Worm (Caenorhabditis elegans): ENCODE results near the gene F39B3.7.
A peak's percentile ranks its signal among the peaks of the same experiment; 100 is the strongest.
"Not testable (repeated sequence)": the region's sequence is repeated elsewhere in the genome, so short reads cannot be mapped to it uniquely, and the experiment has no call there.

F39B3.7 gene

DNA sequence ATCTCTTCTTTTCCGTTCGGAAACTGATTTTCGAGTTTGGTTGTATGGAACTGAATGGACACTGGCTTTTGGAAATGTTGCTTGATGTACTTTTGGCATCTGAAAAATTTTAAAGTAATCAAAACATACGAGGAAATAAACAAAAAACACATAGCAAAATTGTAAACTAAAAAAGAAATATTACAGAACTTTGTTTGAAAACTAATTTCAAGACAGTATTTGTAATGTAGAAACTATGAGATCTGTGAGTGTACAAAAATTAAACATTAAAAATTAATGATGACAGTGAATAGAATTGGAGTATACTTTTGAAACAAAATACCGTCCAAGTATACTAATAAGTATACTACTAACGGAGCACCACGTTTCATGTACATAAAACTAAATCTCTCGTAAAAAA is 18.7 kb downstream of the F39B3.7 start, which contains the start of gene hlh-29:
Gene hlh-29 (minus strand): TSS at position 101 of the 400 bp plus-strand sequence.
- not testable (repeated sequence) for TF ChIP-seq nhr-90 (tag; optimal IDR thresholded peaks at IDR 0.05); ceh-58 (GFP tag; IDR thresholded peaks at IDR 0.05); chd-7 (tag; optimal IDR thresholded peaks at IDR 0.05)

DNA sequence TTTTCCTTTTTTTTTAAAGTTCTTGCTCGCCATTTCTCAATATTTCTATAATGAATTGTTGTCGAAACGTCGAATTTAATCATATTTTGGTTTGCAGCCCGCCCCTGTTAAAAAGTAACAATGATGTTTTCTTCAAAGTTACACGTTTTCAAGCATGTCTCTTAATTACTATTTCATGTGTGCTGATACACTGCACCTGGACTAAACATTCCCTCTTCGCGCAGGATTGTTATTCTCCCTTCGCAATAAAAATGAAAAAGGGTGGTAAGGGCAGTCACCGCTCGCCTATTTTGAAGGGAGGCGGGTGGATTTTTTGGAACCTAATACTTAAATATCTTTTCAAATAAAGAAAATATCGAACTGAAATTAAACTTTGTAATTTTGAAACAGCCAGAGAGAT is 21.8 kb downstream of the F39B3.7 start:
- 0 out of 2 replicates have a peak, but pooled peaks have one; percentile 24 for TF ChIP-seq B0336.3 (GFP tag; IDR thresholded peaks at IDR 0.05)
- TF ChIP-seq ekl-4 (GFP tag; IDR thresholded peaks at IDR 0.05), result 0 out of 2 replicates have a peak, but pooled peaks have one; percentile 32
- TF ChIP-seq Y56A3A.18 (GFP tag; IDR thresholded peaks at IDR 0.05), result peak; percentile 87
- 0 out of 2 replicates have a peak, but pooled peaks have one; percentile 36 for TF ChIP-seq rcor-1 (GFP tag; IDR thresholded peaks at IDR 0.05)
- TF ChIP-seq tbp1 (GFP tag; optimal IDR thresholded peaks at IDR 0.05), result peak; percentile 36
- TF ChIP-seq aptf-3 (GFP tag; IDR thresholded peaks at IDR 0.05), result no peak
- TF ChIP-seq C06A6.2 (GFP tag; conservative IDR thresholded peaks at IDR 0.05), result 0 out of 2 replicates have a peak, but pooled peaks have one; percentile 29
- TF ChIP-seq lin-35 (GFP tag; optimal IDR thresholded peaks at IDR 0.05), result peak in 1 of 3 experiments; percentile 57
- 0 out of 2 replicates have a peak, but pooled peaks have one; percentile 37 for TF ChIP-seq lag-1 (GFP tag; IDR thresholded peaks at IDR 0.05)
- 0 out of 2 replicates have a peak, but pooled peaks have one; percentile 29 for TF ChIP-seq pbrm-1 (GFP tag; IDR thresholded peaks at IDR 0.05)
- peak; percentile 92 for TF ChIP-seq dox-1 (GFP tag; IDR thresholded peaks at IDR 0.05)
- TF ChIP-seq akir-1 (GFP tag; optimal IDR thresholded peaks at IDR 0.05), result peak; percentile 7
- TF ChIP-seq snpc-4 (GFP tag; optimal IDR thresholded peaks at IDR 0.05), result no peak
- peak in 2 of 4 experiments; percentile 15 to 18 for TF ChIP-seq snpc-4 (tag; optimal IDR thresholded peaks at IDR 0.05)
- no peak for TF ChIP-seq sdz-38 (tag; optimal IDR thresholded peaks at IDR 0.05)
- peak; percentile 51; the same call in 1 of the 2 replicates for TF ChIP-seq mcd-1 (GFP tag; IDR thresholded peaks at IDR 0.05)
- peak; percentile 54 for TF ChIP-seq ZK185.1 (tag; optimal IDR thresholded peaks at IDR 0.05; ENCODE audit: poor library complexity, severe bottlenecking)
- TF ChIP-seq attf-5 (GFP tag; optimal IDR thresholded peaks at IDR 0.05), result no peak
- peak; percentile 87 for TF ChIP-seq K11D2.4 (GFP tag; IDR thresholded peaks at IDR 0.05)
- TF ChIP-seq ceh-27 (GFP tag; optimal IDR thresholded peaks at IDR 0.05), result peak; percentile 17
- peak; percentile 57 for TF ChIP-seq hmg-1.2 (GFP tag; IDR thresholded peaks at IDR 0.05)
- no peak for TF ChIP-seq hsf-1 (GFP tag; IDR thresholded peaks at IDR 0.05)
- 0 out of 2 replicates have a peak, but pooled peaks have one; percentile 22 for TF ChIP-seq Y53G8AR.9 (GFP tag; conservative IDR thresholded peaks at IDR 0.05)
- TF ChIP-seq nhr-80 (tag; optimal IDR thresholded peaks at IDR 0.05), result peak; percentile 39
- peak; percentile 32 for TF ChIP-seq ztf-26 (tag; optimal IDR thresholded peaks at IDR 0.05)
- no peak for TF ChIP-seq madf-8 (GFP tag; conservative IDR thresholded peaks at IDR 0.05)
- peak; percentile 84 for TF ChIP-seq gei-17 (GFP tag; optimal IDR thresholded peaks at IDR 0.05)
- no peak for TF ChIP-seq nhr-120 (GFP tag; IDR thresholded peaks at IDR 0.05)
- peak; percentile 85 for TF ChIP-seq lin-40 (tag; optimal IDR thresholded peaks at IDR 0.05)
- peak; percentile 60; the same call in 1 of the 2 replicates for TF ChIP-seq hmg-20 (GFP tag; IDR thresholded peaks at IDR 0.05)
- peak; percentile 31 for TF ChIP-seq tlf-1 (GFP tag; optimal IDR thresholded peaks at IDR 0.05)
- TF ChIP-seq nfyb-1 (GFP tag; IDR thresholded peaks at IDR 0.05), result 0 out of 2 replicates have a peak, but pooled peaks have one; percentile 27
- no peak for TF ChIP-seq F10E7.11 (tag; optimal IDR thresholded peaks at IDR 0.05)

DNA sequence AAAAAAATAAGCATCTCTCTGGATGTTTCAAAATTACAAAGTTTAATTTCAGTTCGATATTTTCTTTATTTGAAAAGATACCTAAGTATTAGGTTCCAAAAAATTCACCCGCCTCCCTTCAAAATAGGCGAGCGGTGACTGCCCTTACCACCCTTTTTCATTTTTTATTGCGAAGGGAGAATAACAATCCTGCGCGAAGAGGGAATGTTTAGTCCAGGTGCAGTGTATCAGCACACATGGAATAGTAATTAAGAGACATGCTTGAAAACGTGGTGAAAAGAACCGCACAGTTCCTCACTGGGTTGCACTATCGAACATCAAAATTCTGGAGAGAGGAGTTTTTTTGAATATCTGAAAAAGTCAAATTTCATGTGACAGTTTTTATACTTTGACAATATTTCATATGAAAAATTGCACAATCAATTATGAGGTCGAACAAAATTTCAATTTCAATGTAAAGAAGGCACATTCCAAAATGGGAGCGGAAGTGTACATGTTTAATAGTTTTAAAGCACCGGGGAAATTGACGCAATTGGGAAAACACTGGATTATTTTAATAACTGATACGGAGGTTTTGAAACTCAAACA is 22.8 kb downstream of the F39B3.7 start:
- TF ChIP-seq let-607 (tag; optimal IDR thresholded peaks at IDR 0.05), result peak; percentile 13 to 79
- TF ChIP-seq lag-1 (GFP tag; IDR thresholded peaks at IDR 0.05), result 0 out of 2 replicates have a peak, but pooled peaks have one; percentile 77
- TF ChIP-seq snpc-1.3 (tag; optimal IDR thresholded peaks at IDR 0.05; ENCODE audit: insufficient read depth), result no peak
- peak; percentile 95 for TF ChIP-seq nfyb-1 (GFP tag; IDR thresholded peaks at IDR 0.05)
- TF ChIP-seq snpc-1.1 (tag; optimal IDR thresholded peaks at IDR 0.05; ENCODE audit: insufficient read depth), result no peak
- peak; percentile 65 for TF ChIP-seq nhr-80 (tag; optimal IDR thresholded peaks at IDR 0.05)
- no peak for TF ChIP-seq mes-4 (tag; optimal IDR thresholded peaks at IDR 0.05)
- no peak for TF ChIP-seq F23B12.7 (tag; optimal IDR thresholded peaks at IDR 0.05; ENCODE audit: insufficient read depth)
- TF ChIP-seq efl-1 (GFP tag; optimal IDR thresholded peaks at IDR 0.05), result no peak
- 0 out of 2 replicates have a peak, but pooled peaks have one; percentile 56 for TF ChIP-seq madf-3 (GFP tag; IDR thresholded peaks at IDR 0.05)
- TF ChIP-seq nhr-120 (GFP tag; IDR thresholded peaks at IDR 0.05), result no peak
- no peak for TF ChIP-seq hlh-26 (GFP tag; conservative IDR thresholded peaks at IDR 0.05)
- TF ChIP-seq nhr-90 (tag; optimal IDR thresholded peaks at IDR 0.05), result peak; percentile 3
- TF ChIP-seq egl-18 (GFP tag; IDR thresholded peaks at IDR 0.05), result peak; percentile 90

Measured in whole organism, young adult.